Fruit fly (Drosophila melanogaster) whole organism, embryonic: ENCODE data around the gene CG43064.

Experiments used
- Atf3 ChIP-seq: fragments of 200-800 bp; sonication (Bioruptor generic); optimal IDR thresholded peaks from 3 replicates; lab custom pipeline; 2016; ENCODE audit warnings: missing biosample characterization, missing genetic modification characterization
- BEAF-32 ChIP-seq: fragments of 200-800 bp; sonication (Bioruptor generic); optimal IDR thresholded peaks from 3 replicates; lab custom pipeline; 2017; ENCODE audit warnings: missing biosample characterization, missing genetic modification characterization, mild to moderate bottlenecking, moderate library complexity, missing genetic modification reagents
- Bdp1 ChIP-seq: fragments of 200-800 bp; sonication (Bioruptor generic); optimal IDR thresholded peaks from 3 replicates; lab custom pipeline; 2016; ENCODE audit warnings: missing biosample characterization, missing genetic modification characterization
- CG11695 ChIP-seq: fragments of 200-800 bp; sonication (Bioruptor generic); IDR thresholded peaks from 3 replicates; pipeline ENCODE4 v1.3.6; 2022; ENCODE audit warnings: missing biosample characterization, missing genetic modification characterization
- CG11696 ChIP-seq: fragments of 200-800 bp; sonication (Bioruptor generic); IDR thresholded peaks from 2 replicates; pipeline ENCODE4 v1.3.6; 2022; ENCODE audit warnings: missing biosample characterization, missing genetic modification characterization
- CG13287 ChIP-seq: fragments of 200-800 bp; sonication (Bioruptor generic); IDR thresholded peaks from 2 replicates; pipeline ENCODE4 v1.3.6; 2022; ENCODE audit warnings: missing biosample characterization, missing genetic modification characterization; ENCODE audit not compliant: partially characterized antibody
- CG13624 ChIP-seq: fragments of 200-800 bp; sonication (Bioruptor generic); optimal IDR thresholded peaks from 2 replicates; lab custom pipeline; 2016; ENCODE audit warnings: missing biosample characterization, missing genetic modification characterization
- CG14710 ChIP-seq: fragments of 200-800 bp; sonication (Bioruptor generic); optimal IDR thresholded peaks from 3 replicates; lab custom pipeline; 2019; ENCODE audit warnings: missing biosample characterization, mild to moderate bottlenecking, missing genetic modification characterization, moderate library complexity
- CG14965 ChIP-seq: fragments of 200-800 bp; sonication (Bioruptor generic); optimal IDR thresholded peaks from 2 replicates; lab custom pipeline; 2016; ENCODE audit warnings: missing biosample characterization, missing genetic modification characterization, borderline replicate concordance
- CG1647 ChIP-seq: fragments of 200-800 bp; sonication (Bioruptor generic); optimal IDR thresholded peaks from 3 replicates; lab custom pipeline; 2016; ENCODE audit warnings: missing biosample characterization, missing genetic modification characterization
- CG16813 ChIP-seq: fragments of 200-800 bp; sonication (Bioruptor generic); IDR thresholded peaks from 3 replicates; pipeline ENCODE4 v1.3.6; 2022; ENCODE audit warnings: missing biosample characterization, missing genetic modification characterization; ENCODE audit not compliant: partially characterized antibody
- CG16863 ChIP-seq: fragments of 200-800 bp; sonication (Bioruptor generic); optimal IDR thresholded peaks from 3 replicates; lab custom pipeline; 2016; ENCODE audit warnings: missing biosample characterization, missing genetic modification characterization
- CG17829 ChIP-seq: fragments of 200-800 bp; optimal IDR thresholded peaks from 2 replicates; lab custom pipeline; 2019; ENCODE audit warnings: missing biosample characterization, mild to moderate bottlenecking, missing genetic modification characterization, moderate library complexity
- CG1792 ChIP-seq: fragments of 200-800 bp; sonication (Bioruptor generic); optimal IDR thresholded peaks from 2 replicates; lab custom pipeline; 2016; ENCODE audit warnings: missing biosample characterization, missing genetic modification characterization
- CG18476 ChIP-seq: fragments of 200-800 bp; sonication (Bioruptor generic); optimal IDR thresholded peaks from 2 replicates; lab custom pipeline; 2016; ENCODE audit warnings: missing biosample characterization, mild to moderate bottlenecking, missing genetic modification characterization
- CG2199 ChIP-seq: fragments of 200-800 bp; sonication (Bioruptor generic); IDR thresholded peaks from 3 replicates; pipeline ENCODE4 v1.3.6; 2022; ENCODE audit warnings: missing biosample characterization, missing genetic modification characterization
- CG31441 ChIP-seq: fragments of 200-800 bp; sonication (Bioruptor generic); IDR thresholded peaks from 2 replicates; pipeline ENCODE4 v1.3.6; 2022; ENCODE audit warnings: missing biosample characterization, missing genetic modification characterization
- CG4282 ChIP-seq: fragments of 200-800 bp; sonication (Bioruptor generic); optimal IDR thresholded peaks from 2 replicates; lab custom pipeline; 2016; ENCODE audit warnings: missing biosample characterization, missing genetic modification characterization
- CG4617 ChIP-seq: fragments of 200-800 bp; sonication (Bioruptor generic); optimal IDR thresholded peaks from 3 replicates; lab custom pipeline; 2016; ENCODE audit warnings: missing biosample characterization, missing genetic modification characterization, borderline replicate concordance
- CG4854 ChIP-seq: fragments of 200-800 bp; sonication (Bioruptor generic); optimal IDR thresholded peaks from 2 replicates; lab custom pipeline; 2016; ENCODE audit warnings: missing biosample characterization, missing genetic modification characterization, inconsistent platforms
- CG6765 ChIP-seq: fragments of 200-800 bp; sonication (Bioruptor generic); optimal IDR thresholded peaks from 3 replicates; lab custom pipeline; 2017; ENCODE audit warnings: missing biosample characterization, mild to moderate bottlenecking, missing genetic modification characterization
- CG9727 ChIP-seq: fragments of 200-800 bp; sonication (Bioruptor generic); optimal IDR thresholded peaks from 3 replicates; lab custom pipeline; 2017; ENCODE audit warnings: missing biosample characterization, mild to moderate bottlenecking, missing genetic modification characterization
- CG9797 ChIP-seq: fragments of 200-800 bp; sonication (Bioruptor generic); optimal IDR thresholded peaks from 3 replicates; lab custom pipeline; 2018; ENCODE audit warnings: missing biosample characterization, mild to moderate bottlenecking, missing genetic modification characterization
- Dek ChIP-seq: fragments of 200-800 bp; sonication (Bioruptor generic); optimal IDR thresholded peaks from 3 replicates; lab custom pipeline; 2019; ENCODE audit warnings: missing biosample characterization, mild to moderate bottlenecking, missing genetic modification characterization, moderate library complexity
- Dip2 ChIP-seq: fragments of 200-800 bp; sonication (Bioruptor generic); IDR thresholded peaks from 2 replicates; pipeline ENCODE4 v1.3.6; 2022; ENCODE audit warnings: missing biosample characterization, missing genetic modification characterization
- Dp ChIP-seq: fragments of 200-800 bp; sonication (Bioruptor generic); optimal IDR thresholded peaks from 2 replicates; lab custom pipeline; 2018; ENCODE audit warnings: missing biosample characterization, mild to moderate bottlenecking, missing genetic modification characterization, moderate library complexity
- E2f2 ChIP-seq: fragments of 200-800 bp; sonication (Bioruptor generic); IDR thresholded peaks from 2 replicates; pipeline ENCODE4 v1.3.6; 2022; ENCODE audit warnings: missing biosample characterization, missing genetic modification characterization
- Gug ChIP-seq: fragments of 200-800 bp; sonication (Bioruptor generic); IDR thresholded peaks from 4 replicates; pipeline ENCODE4 v1.3.6; 2022; ENCODE audit warnings: missing biosample characterization, missing genetic modification characterization
- Hr39 ChIP-seq: fragments of >200 bp; optimal IDR thresholded peaks from 2 replicates; lab custom pipeline; 2017
- Hsf ChIP-seq: fragments of 200-800 bp; sonication (Bioruptor generic); optimal IDR thresholded peaks from 3 replicates; lab custom pipeline; 2016; ENCODE audit warnings: missing biosample characterization, missing genetic modification characterization
- MBD-R2 ChIP-seq: fragments of 200-800 bp; sonication (Bioruptor generic); IDR thresholded peaks from 2 replicates; pipeline ENCODE4 v1.3.6; 2022; ENCODE audit warnings: missing biosample characterization, missing genetic modification characterization
- MESR4 ChIP-seq: fragments of 200-800 bp; sonication (Bioruptor generic); optimal IDR thresholded peaks from 2 replicates; lab custom pipeline; 2018; ENCODE audit warnings: missing biosample characterization, mild to moderate bottlenecking, missing genetic modification characterization, moderate library complexity
- Med ChIP-seq: fragments of 200-800 bp; sonication (Bioruptor generic); peaks from one replicate; lab custom pipeline; 2016; ENCODE audit warnings: missing biosample characterization, missing genetic modification characterization, mild to moderate bottlenecking, inconsistent platforms, moderate library complexity
- Taf1 ChIP-seq: fragments of 200-800 bp; sonication (Bioruptor generic); IDR thresholded peaks from 2 replicates; pipeline ENCODE4 v1.3.6; 2022; ENCODE audit warnings: missing biosample characterization, missing genetic modification characterization
- ase ChIP-seq: fragments of 200-800 bp; sonication (Bioruptor generic); IDR thresholded peaks from 3 replicates; pipeline ENCODE4 v1.3.6; 2022; ENCODE audit warnings: missing biosample characterization, missing genetic modification characterization
- bigmax ChIP-seq: fragments of 200-800 bp; sonication (Bioruptor generic); optimal IDR thresholded peaks from 2 replicates; lab custom pipeline; 2018; ENCODE audit warnings: missing biosample characterization, mild to moderate bottlenecking, missing genetic modification characterization
- corto ChIP-seq: fragments of 200-800 bp; sonication (Bioruptor generic); optimal IDR thresholded peaks from 2 replicates; lab custom pipeline; 2016; ENCODE audit warnings: missing biosample characterization, mild to moderate bottlenecking, missing genetic modification characterization, moderate library complexity
- fd64A ChIP-seq: fragments of 200-800 bp; sonication (Bioruptor generic); optimal IDR thresholded peaks from 3 replicates; lab custom pipeline; 2018; ENCODE audit warnings: missing biosample characterization, mild to moderate bottlenecking, missing genetic modification characterization
- fu2 ChIP-seq: fragments of 200-800 bp; sonication (Bioruptor generic); optimal IDR thresholded peaks from 2 replicates; lab custom pipeline; 2016; ENCODE audit warnings: missing biosample characterization, missing genetic modification characterization
- gfzf ChIP-seq: fragments of 200-800 bp; sonication (Bioruptor generic); optimal IDR thresholded peaks from 2 replicates; lab custom pipeline; 2016; ENCODE audit warnings: missing biosample characterization, mild to moderate bottlenecking, missing genetic modification characterization, moderate library complexity
- grn ChIP-seq: fragments of 200-800 bp; sonication (Bioruptor generic); optimal IDR thresholded peaks from 3 replicates; lab custom pipeline; 2017; ENCODE audit warnings: missing biosample characterization, missing genetic modification characterization
- hth ChIP-seq: fragments of >200 bp; optimal IDR thresholded peaks from 2 replicates; lab custom pipeline; 2017; ENCODE audit warnings: inconsistent platforms
- kni ChIP-seq: fragments of 200-800 bp; sonication (Bioruptor generic); optimal IDR thresholded peaks from 3 replicates; lab custom pipeline; 2017; ENCODE audit warnings: mild to moderate bottlenecking, missing biosample characterization, missing genetic modification reagents, missing genetic modification characterization
- pan ChIP-seq, 4 experiments: fragments of >200 bp in 3 of 4; fragments of 200-800 bp in 1 of 4; sonication (Bioruptor generic) in 1 of 4; optimal IDR thresholded peaks in 3 of 4; IDR thresholded peaks in 1 of 4; 2 replicates each; pipeline versions ENCODE4 v1.3.6 to Lab custom; 2017 to 2022; ENCODE audit warnings: missing biosample characterization in 2 of 4, missing genetic modification characterization in 2 of 4, mixed read lengths in 1 of 4
- prd ChIP-seq, 3 experiments: fragments of >200 bp in 2 of 3; fragments of 200-800 bp in 1 of 3; sonication (Bioruptor generic) in 1 of 3; optimal IDR thresholded peaks in 2 of 3; IDR thresholded peaks in 1 of 3; 2 replicates in 2 of 3; 3 replicates in 1 of 3; pipeline versions ENCODE4 v1.3.6 to Lab custom; 2017 to 2022; ENCODE audit warnings: missing biosample characterization in 1 of 3, missing genetic modification characterization in 1 of 3
- pzg ChIP-seq: fragments of 200-800 bp; sonication (Bioruptor generic); optimal IDR thresholded peaks from 3 replicates; lab custom pipeline; 2018; ENCODE audit warnings: missing biosample characterization, mild to moderate bottlenecking, missing genetic modification characterization, moderate library complexity
- stwl ChIP-seq: fragments of 200-800 bp; sonication (Bioruptor generic); optimal IDR thresholded peaks from 3 replicates; lab custom pipeline; 2018; ENCODE audit warnings: missing biosample characterization, mild to moderate bottlenecking, missing genetic modification characterization, moderate library complexity
- trem ChIP-seq: fragments of 200-800 bp; optimal IDR thresholded peaks from 3 replicates; lab custom pipeline; 2019; ENCODE audit warnings: missing biosample characterization, mild to moderate bottlenecking, missing genetic modification characterization, moderate library complexity
- unpg ChIP-seq: fragments of 200-800 bp; sonication (Bioruptor generic); optimal IDR thresholded peaks from 3 replicates; lab custom pipeline; 2018; ENCODE audit warnings: missing biosample characterization, mild to moderate bottlenecking, missing genetic modification characterization, moderate library complexity

Gene CG43064

DNA sequence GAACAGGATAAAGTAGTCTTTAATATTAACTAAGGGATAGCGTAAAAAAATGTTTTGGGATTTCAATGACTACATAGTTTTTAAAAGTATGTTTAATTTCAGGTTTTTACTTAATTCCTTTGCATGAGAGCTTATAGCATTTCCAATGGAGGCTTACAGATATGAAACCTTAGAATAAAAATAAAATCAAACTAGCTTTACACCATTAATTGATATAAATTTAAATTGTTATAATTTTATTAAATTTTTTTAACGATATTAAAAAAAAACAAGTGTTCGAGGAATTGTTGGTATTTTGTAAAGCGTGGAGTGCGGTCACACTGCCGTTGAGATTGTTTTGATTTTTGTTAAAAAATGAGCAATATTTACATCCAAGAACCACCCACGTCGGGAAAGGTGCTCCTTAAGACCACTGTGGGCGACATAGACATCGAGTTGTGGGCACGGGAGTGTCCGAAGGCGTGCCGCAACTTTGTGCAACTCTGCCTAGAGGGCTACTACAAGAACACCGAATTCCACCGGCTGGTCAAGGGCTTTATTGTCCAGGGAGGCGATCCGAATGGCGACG, 43.2 kb downstream of the CG43064 start, which contains the start of the genes twy and CG10907:
TSS of gene twy (minus strand) at position 51 of the 568 bp plus-strand sequence.
TSS of gene CG10907 (plus strand) at position 282 of the 568 bp plus-strand sequence.
- no peak for TF ChIP-seq grn
- TF ChIP-seq MESR4 (GFP tag; lab: Kevin White, UChicago): peak; percentile 18
- no peak for TF ChIP-seq Dip2
- no peak for TF ChIP-seq Gug
- TF ChIP-seq gfzf (GFP tag; lab: Kevin White, UChicago): peak; percentile 58
- TF ChIP-seq Atf3 (GFP tag; lab: Kevin White, UChicago): no peak
- TF ChIP-seq CG11695 (GFP tag; lab: Robert Waterston, UW): no peak
- no peak for TF ChIP-seq unpg (GFP tag; lab: Kevin White, UChicago)
- no peak for TF ChIP-seq CG11696 (GFP tag; lab: Robert Waterston, UW)
- TF ChIP-seq ase (GFP tag; lab: Robert Waterston, UW): no peak
- TF ChIP-seq stwl: peak; percentile 15
- no peak for TF ChIP-seq prd (optimal IDR thresholded peaks at IDR 0.05; lab: Kevin White, UChicago)
- no peak for TF ChIP-seq prd (GFP tag; IDR thresholded peaks at IDR 0.05; lab: Robert Waterston, UW)
- TF ChIP-seq fu2 (GFP tag; lab: Kevin White, UChicago): no peak
- TF ChIP-seq CG14710 (tag; lab: Kevin White, UChicago): peak; percentile 10
- peak; percentile 67; the same call in 1 of the 2 replicates for TF ChIP-seq MBD-R2 (GFP tag; lab: Robert Waterston, UW)
- TF ChIP-seq CG2199 (GFP tag; lab: Robert Waterston, UW): no peak
- no peak for TF ChIP-seq CG13624 (GFP tag; lab: Kevin White, UChicago)
- TF ChIP-seq CG9797 (GFP tag; lab: Kevin White, UChicago): peak; percentile 30
- peak; percentile 17 for TF ChIP-seq pzg
- TF ChIP-seq hth: no peak
- no peak for TF ChIP-seq CG14965 (GFP tag; lab: Kevin White, UChicago)
- TF ChIP-seq CG4617 (GFP tag; lab: Kevin White, UChicago): peak; percentile 59
- TF ChIP-seq CG31441: no peak
- no peak for TF ChIP-seq CG18476 (GFP tag; lab: Kevin White, UChicago)
- no peak for TF ChIP-seq CG6765 (GFP tag; lab: Kevin White, UChicago)
- TF ChIP-seq trem: peak; percentile 16
- TF ChIP-seq Bdp1 (GFP tag; lab: Kevin White, UChicago): no peak
- TF ChIP-seq Hsf (GFP tag; lab: Kevin White, UChicago): no peak
- no peak for TF ChIP-seq Dek
- TF ChIP-seq CG17829 (tag; lab: Kevin White, UChicago): no peak
- TF ChIP-seq Dp (GFP tag; lab: Kevin White, UChicago): peak; percentile 40
- no peak for TF ChIP-seq CG1647
- TF ChIP-seq CG4282: no peak
- no peak for TF ChIP-seq CG16863 (GFP tag; lab: Kevin White, UChicago)
- TF ChIP-seq CG9727 (GFP tag; lab: Kevin White, UChicago): no peak
- TF ChIP-seq BEAF-32 (GFP tag; lab: Kevin White, UChicago): peak; percentile 16
- peak; percentile 30 for TF ChIP-seq Med (GFP tag; lab: Kevin White, UChicago)
- TF ChIP-seq CG1792: no peak
- no peak for TF ChIP-seq CG4854
- TF ChIP-seq Taf1 (GFP tag; lab: Robert Waterston, UW): no peak
- peak; percentile 40; the same call in 1 of the 2 replicates for TF ChIP-seq E2f2 (GFP tag; lab: Robert Waterston, UW)
- no peak for TF ChIP-seq pan (optimal IDR thresholded peaks at IDR 0.05; lab: Kevin White, UChicago)
- no peak for TF ChIP-seq pan (GFP tag; optimal IDR thresholded peaks at IDR 0.05 in 1 of 2, IDR thresholded peaks at IDR 0.05 in 1 of 2)
- TF ChIP-seq corto (GFP tag; lab: Kevin White, UChicago): no peak
- TF ChIP-seq CG16813 (GFP tag; lab: Robert Waterston, UW): 0 out of 3 replicates have a peak, but pooled peaks have one; percentile 25
- TF ChIP-seq fd64A: no peak
- TF ChIP-seq CG13287 (GFP tag; lab: Robert Waterston, UW): 0 out of 2 replicates have a peak, but pooled peaks have one; percentile 35
- TF ChIP-seq Hr39 (lab: Kevin White, UChicago): no peak
- no peak for TF ChIP-seq kni (GFP tag; lab: Kevin White, UChicago)
- TF ChIP-seq bigmax (GFP tag; lab: Kevin White, UChicago): no peak
